Worm (Caenorhabditis elegans): Measurements from ENCODE around the gene Y111B2A.1.

DNA sequence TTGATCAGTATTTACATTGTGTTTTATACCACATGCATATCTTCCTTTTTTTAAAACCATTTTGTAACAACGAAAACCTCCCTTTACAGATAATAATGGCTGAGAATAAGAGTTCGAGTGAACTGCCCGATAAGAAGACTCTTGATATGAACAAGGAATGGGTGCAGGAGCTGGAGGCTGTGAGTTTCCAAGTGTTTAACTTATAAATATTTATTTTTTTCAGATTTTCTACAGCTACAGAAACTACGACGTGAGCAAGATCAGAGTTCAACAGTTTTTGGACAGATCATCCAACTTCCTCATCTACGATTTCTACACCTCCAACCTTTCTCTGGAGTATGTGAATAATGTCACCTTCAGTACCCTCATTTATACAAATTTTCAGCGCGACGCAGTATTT is 1.0 kb upstream of the Y111B2A.1 start, which contains the start of gene herd-1:
- TF ChIP-seq tbx-37 (GFP tag; conservative IDR thresholded peaks at IDR 0.05) (no peak), hnd-1 (tag; optimal IDR thresholded peaks at IDR 0.05) (no peak), sea-1 (GFP tag; conservative IDR thresholded peaks at IDR 0.05) (no peak), flt-1 (GFP tag; IDR thresholded peaks at IDR 0.05) (no peak), ama-1 (optimal IDR thresholded peaks at IDR 0.05) (no peak), scrt-1 (GFP tag; IDR thresholded peaks at IDR 0.05) (no peak), ceh-13 (GFP tag; optimal IDR thresholded peaks at IDR 0.05) (no peak), pes-1 (GFP tag; IDR thresholded peaks at IDR 0.05) (no peak), B0310.2 (tag; optimal IDR thresholded peaks at IDR 0.05) (no peak), F13C5.2 (tag; optimal IDR thresholded peaks at IDR 0.05) (no peak), hmbx-1 (tag; optimal IDR thresholded peaks at IDR 0.05) (no peak), tbx-11 (GFP tag; IDR thresholded peaks at IDR 0.05) (no peak), ceh-36 (tag; optimal IDR thresholded peaks at IDR 0.05) (no peak), aly-1 (tag; optimal IDR thresholded peaks at IDR 0.05) (no peak)
